Worm (Caenorhabditis elegans): Measurements from ENCODE around the gene spin-2.

DNA sequence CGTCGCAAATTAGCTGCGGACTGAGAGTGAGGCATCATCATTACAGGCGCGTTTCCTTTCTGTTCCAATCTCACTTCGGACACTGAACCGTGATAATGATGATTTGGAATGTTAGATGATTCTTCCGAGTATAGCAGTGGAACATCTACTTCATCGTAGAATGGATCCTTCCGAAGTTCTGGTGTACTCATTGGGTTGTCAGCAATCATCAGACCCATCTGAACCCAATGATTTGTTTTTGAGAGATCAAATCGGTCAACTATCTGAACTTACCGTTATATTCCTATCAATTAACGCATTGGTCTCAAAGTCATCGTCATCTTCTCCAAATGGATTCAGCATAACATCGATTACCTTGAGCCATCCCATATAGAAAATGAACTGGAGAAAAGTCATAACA, 21.6 kb downstream of the spin-2 start:
- TF ChIP-seq ztf-4 (tag; optimal IDR thresholded peaks at IDR 0.05) (no peak), jun-1 (tag; optimal IDR thresholded peaks at IDR 0.05) (no peak)

All from whole organism, L1 larva.